Worm (Caenorhabditis elegans): ENCODE results near the gene H40L08.2.

ce11 chrX:15053223-15053933 lies 24.2 kb downstream of the H40L08.2 start, which contains the start of gene H03G16.1:
- no peak for TF ChIP-seq nhr-179 (tag; optimal IDR thresholded peaks at IDR 0.05)
- TF ChIP-seq F49E8.2 (tag; optimal IDR thresholded peaks at IDR 0.05; ENCODE audit: insufficient read depth): no peak
- no peak for TF ChIP-seq nfya-1 (tag; optimal IDR thresholded peaks at IDR 0.05; ENCODE audit: borderline replicate concordance, insufficient read depth)
- TF ChIP-seq fkh-3 (tag; optimal IDR thresholded peaks at IDR 0.05): no peak
- TF ChIP-seq athp-1 (tag; optimal IDR thresholded peaks at IDR 0.05): no peak
- TF ChIP-seq unc-62 (GFP tag; optimal IDR thresholded peaks at IDR 0.05): no peak
- TF ChIP-seq dpl-1 (GFP tag; optimal IDR thresholded peaks at IDR 0.05): no peak
